Worm (Caenorhabditis elegans) whole organism, mixed stage, embryonic: ENCODE measurements around the gene Y48A6C.4.

Experiments
- M03D4.4 ChIP-seq: sonication (generic microtip); optimal IDR thresholded peaks from 2 replicates; lab custom pipeline; 2017; ENCODE audit warnings: mild to moderate bottlenecking, missing genetic modification characterization, missing compliant biosample characterization
- blmp-1 ChIP-seq: fragments of 150-350 bp; optimal IDR thresholded peaks from 2 replicates; lab custom pipeline; 2014; ENCODE audit warnings: missing biosample characterization, missing genetic modification characterization
- elt-1 ChIP-seq: sonication (generic microtip); optimal IDR thresholded peaks from 2 replicates; lab custom pipeline; 2017; ENCODE audit warnings: missing genetic modification characterization, mild to moderate bottlenecking, missing compliant biosample characterization, antibody characterized with exemption, moderate library complexity, borderline replicate concordance; ENCODE audit not compliant: insufficient read depth
- flh-1 ChIP-seq: fragments of 200-800 bp; sonication (Bioruptor generic); optimal IDR thresholded peaks from 2 replicates; lab custom pipeline; 2018; ENCODE audit warnings: mild to moderate bottlenecking, missing genetic modification characterization, moderate library complexity, missing compliant biosample characterization
- hlh-1 ChIP-seq: fragments of 150-350 bp; optimal IDR thresholded peaks from 2 replicates; lab custom pipeline; 2014; ENCODE audit warnings: missing biosample characterization, missing genetic modification reagents, missing genetic modification characterization
- lin-13 ChIP-seq: fragments of 150-350 bp; optimal IDR thresholded peaks from 2 replicates; lab custom pipeline; 2014; ENCODE audit warnings: missing biosample characterization, missing genetic modification characterization
- lsy-2 ChIP-seq: fragments of 150-350 bp; optimal IDR thresholded peaks from 2 replicates; lab custom pipeline; 2014; ENCODE audit warnings: missing biosample characterization, missing genetic modification characterization
- nhr-12 ChIP-seq: fragments of 150-350 bp; optimal IDR thresholded peaks from 2 replicates; lab custom pipeline; 2014; ENCODE audit warnings: missing biosample characterization, missing genetic modification characterization
- nhr-237 ChIP-seq: fragments of 150-350 bp; optimal IDR thresholded peaks from 2 replicates; lab custom pipeline; 2014; ENCODE audit warnings: missing biosample characterization, missing genetic modification characterization
- pha-4 ChIP-seq: fragments of 150-350 bp; optimal IDR thresholded peaks from 2 replicates; lab custom pipeline; 2018; ENCODE audit warnings: missing biosample characterization, missing genetic modification reagents, missing genetic modification characterization
- sem-2 ChIP-seq: fragments of 200-800 bp; sonication (Bioruptor generic); optimal IDR thresholded peaks from 2 replicates; lab custom pipeline; 2018; ENCODE audit warnings: mild to moderate bottlenecking, missing genetic modification characterization, missing compliant biosample characterization
- snpc-4 ChIP-seq: fragments of 150-350 bp; optimal IDR thresholded peaks from 2 replicates; lab custom pipeline; 2014; ENCODE audit warnings: missing biosample characterization, missing genetic modification characterization
- sptf-1 ChIP-seq: sonication (generic microtip); optimal IDR thresholded peaks from 2 replicates; lab custom pipeline; 2017; ENCODE audit warnings: mild to moderate bottlenecking, missing genetic modification characterization, moderate library complexity, missing compliant biosample characterization
- unc-62 ChIP-seq: fragments of 150-350 bp; optimal IDR thresholded peaks from 2 replicates; lab custom pipeline; 2014; ENCODE audit warnings: missing biosample characterization, missing genetic modification reagents, missing genetic modification characterization

ce11 chrIII:11070210-11070609 lies 49.4 kb upstream of the Y48A6C.4 start:
- TF ChIP-seq elt-1 (tag; lab: Kevin White, UChicago), result no peak
- no peak for TF ChIP-seq snpc-4
- TF ChIP-seq pha-4 (tag; lab: Kevin White, UChicago), result no peak
- no peak for TF ChIP-seq lin-13 (tag; lab: Kevin White, UChicago)
- no peak for TF ChIP-seq sem-2 (GFP tag; lab: Kevin White, UChicago)
- TF ChIP-seq hlh-1, result no peak
- no peak for TF ChIP-seq unc-62 (GFP tag; lab: Kevin White, UChicago)
- TF ChIP-seq blmp-1 (tag; lab: Kevin White, UChicago), result no peak
- no peak for TF ChIP-seq nhr-237 (tag; lab: Kevin White, UChicago)
- no peak for TF ChIP-seq sptf-1 (tag; lab: Kevin White, UChicago)
- TF ChIP-seq nhr-12, result no peak
- TF ChIP-seq flh-1, result no peak
- no peak for TF ChIP-seq lsy-2
- TF ChIP-seq M03D4.4 (tag; lab: Kevin White, UChicago), result no peak
